Fruit fly (Drosophila melanogaster) whole organism, prepupa: ENCODE data around the gene Pax.
A peak's percentile ranks its signal among the peaks of the same experiment; 100 is the strongest.

Experiments
- Blimp-1 ChIP-seq: fragments of 200-800 bp; sonication (Bioruptor generic); optimal IDR thresholded peaks from 3 replicates; lab custom pipeline; 2017; ENCODE audit warnings: missing biosample characterization, missing genetic modification characterization, mild to moderate bottlenecking, moderate library complexity, missing genetic modification reagents
- CG10631 ChIP-seq: fragments of 200-800 bp; sonication (Bioruptor generic); optimal IDR thresholded peaks from 2 replicates; lab custom pipeline; 2016; ENCODE audit warnings: missing biosample characterization, missing genetic modification characterization
- CG10669 ChIP-seq: fragments of 200-800 bp; sonication (Bioruptor generic); optimal IDR thresholded peaks from 3 replicates; lab custom pipeline; 2018; ENCODE audit warnings: missing biosample characterization, mild to moderate bottlenecking, missing genetic modification characterization, moderate library complexity
- CG11294 ChIP-seq: fragments of 200-800 bp; sonication (Bioruptor generic); IDR thresholded peaks from 2 replicates; pipeline ENCODE4 v1.3.6; 2022; ENCODE audit warnings: missing biosample characterization, missing genetic modification characterization
- CG11902 ChIP-seq: fragments of 200-800 bp; sonication (Bioruptor generic); optimal IDR thresholded peaks from 3 replicates; lab custom pipeline; 2016; ENCODE audit warnings: missing biosample characterization, missing genetic modification characterization
- CG1621 ChIP-seq: fragments of 200-800 bp; sonication (Bioruptor generic); optimal IDR thresholded peaks from 3 replicates; lab custom pipeline; 2018; ENCODE audit warnings: missing biosample characterization, mild to moderate bottlenecking, missing genetic modification characterization
- CG16779 ChIP-seq: fragments of 200-800 bp; sonication (Bioruptor generic); optimal IDR thresholded peaks from 3 replicates; lab custom pipeline; 2017; ENCODE audit warnings: missing biosample characterization, mild to moderate bottlenecking, missing genetic modification characterization
- CG3032 ChIP-seq: fragments of 200-800 bp; optimal IDR thresholded peaks from 2 replicates; lab custom pipeline; 2019; ENCODE audit warnings: missing biosample characterization, mild to moderate bottlenecking, missing genetic modification characterization, moderate library complexity
- CG31627 ChIP-seq: fragments of 200-800 bp; sonication (Bioruptor generic); optimal IDR thresholded peaks from 3 replicates; lab custom pipeline; 2016; ENCODE audit warnings: missing biosample characterization, missing genetic modification characterization
- CG32006 ChIP-seq: fragments of 200-800 bp; sonication (Bioruptor generic); optimal IDR thresholded peaks from 3 replicates; lab custom pipeline; 2017; ENCODE audit warnings: missing biosample characterization, mild to moderate bottlenecking, missing genetic modification characterization
- CG34406 ChIP-seq: fragments of 200-800 bp; sonication (Bioruptor generic); optimal IDR thresholded peaks from 3 replicates; lab custom pipeline; 2016; ENCODE audit warnings: missing biosample characterization, missing genetic modification characterization
- CG3919 ChIP-seq: fragments of 200-800 bp; sonication (Bioruptor generic); optimal IDR thresholded peaks from 3 replicates; lab custom pipeline; 2016; ENCODE audit warnings: missing biosample characterization, missing genetic modification characterization
- CG4318 ChIP-seq: fragments of 200-800 bp; sonication (Bioruptor generic); optimal IDR thresholded peaks from 3 replicates; lab custom pipeline; 2017; ENCODE audit warnings: missing biosample characterization, mild to moderate bottlenecking, missing genetic modification characterization
- CG6163 ChIP-seq: fragments of 200-800 bp; sonication (Bioruptor generic); IDR thresholded peaks from 3 replicates; pipeline ENCODE4 v1.3.6; 2022; ENCODE audit warnings: missing biosample characterization, missing genetic modification characterization
- CG6276 ChIP-seq: fragments of 200-800 bp; sonication (Bioruptor generic); optimal IDR thresholded peaks from 2 replicates; lab custom pipeline; 2017; ENCODE audit warnings: missing biosample characterization, mild to moderate bottlenecking, missing genetic modification characterization
- CG6792 ChIP-seq: fragments of 200-800 bp; sonication (Bioruptor generic); optimal IDR thresholded peaks from 3 replicates; lab custom pipeline; 2016; ENCODE audit warnings: missing biosample characterization, missing genetic modification characterization
- CG6808 ChIP-seq: fragments of 200-800 bp; sonication (Bioruptor generic); optimal IDR thresholded peaks from 3 replicates; lab custom pipeline; 2017; ENCODE audit warnings: missing biosample characterization, missing genetic modification characterization, mild to moderate bottlenecking, moderate library complexity, missing genetic modification reagents
- CG6854 ChIP-seq: fragments of 200-800 bp; sonication (Bioruptor generic); optimal IDR thresholded peaks from 2 replicates; lab custom pipeline; 2017; ENCODE audit warnings: missing biosample characterization, mild to moderate bottlenecking, missing genetic modification characterization
- CG7368 ChIP-seq: fragments of 200-800 bp; sonication (Bioruptor generic); optimal IDR thresholded peaks from 3 replicates; lab custom pipeline; 2016; ENCODE audit warnings: missing biosample characterization, missing genetic modification characterization
- CG8319 ChIP-seq: fragments of 200-800 bp; sonication (Bioruptor generic); optimal IDR thresholded peaks from 3 replicates; lab custom pipeline; 2016; ENCODE audit warnings: missing biosample characterization, missing genetic modification characterization
- Eip75B ChIP-seq: fragments of 200-800 bp; sonication (Bioruptor generic); optimal IDR thresholded peaks from 3 replicates; lab custom pipeline; 2016; ENCODE audit warnings: missing biosample characterization, missing genetic modification characterization
- Eip78C ChIP-seq: fragments of 200-800 bp; sonication (Bioruptor generic); peaks from one replicate; lab custom pipeline; 2016; ENCODE audit warnings: missing biosample characterization, missing genetic modification characterization
- Eip93F ChIP-seq: fragments of 200-800 bp; sonication (Bioruptor generic); optimal IDR thresholded peaks from 2 replicates; lab custom pipeline; 2016; ENCODE audit warnings: missing biosample characterization, mild to moderate bottlenecking, missing genetic modification characterization
- Ets21C ChIP-seq: fragments of 200-800 bp; sonication (Bioruptor generic); optimal IDR thresholded peaks from 3 replicates; lab custom pipeline; 2016; ENCODE audit warnings: missing biosample characterization, missing genetic modification characterization
- Ets96B ChIP-seq: fragments of 200-800 bp; optimal IDR thresholded peaks from 2 replicates; lab custom pipeline; 2019; ENCODE audit warnings: missing biosample characterization, mild to moderate bottlenecking, missing genetic modification characterization, moderate library complexity
- Gug ChIP-seq: fragments of 200-800 bp; sonication (Bioruptor generic); IDR thresholded peaks from 2 replicates; pipeline ENCODE4 v1.3.6; 2022; ENCODE audit warnings: missing biosample characterization, missing genetic modification characterization
- Hr38 ChIP-seq: sonication (Bioruptor generic); optimal IDR thresholded peaks from 2 replicates; lab custom pipeline; 2016; ENCODE audit warnings: missing biosample characterization, missing genetic modification characterization
- Hr4 ChIP-seq: fragments of 200-800 bp; sonication (Bioruptor generic); optimal IDR thresholded peaks from 3 replicates; lab custom pipeline; 2016; ENCODE audit warnings: missing biosample characterization, missing genetic modification characterization
- Lpt ChIP-seq: fragments of 200-800 bp; sonication (Bioruptor generic); optimal IDR thresholded peaks from 3 replicates; lab custom pipeline; 2016; ENCODE audit warnings: missing biosample characterization, missing genetic modification characterization
- OdsH ChIP-seq: fragments of 200-800 bp; sonication (Bioruptor generic); optimal IDR thresholded peaks from 3 replicates; lab custom pipeline; 2016; ENCODE audit warnings: missing biosample characterization, missing genetic modification characterization
- Smox ChIP-seq: fragments of 200-800 bp; sonication (Bioruptor generic); optimal IDR thresholded peaks from 3 replicates; lab custom pipeline; 2016; ENCODE audit warnings: missing biosample characterization, missing genetic modification characterization
- Sox102F ChIP-seq: fragments of 200-800 bp; sonication (Bioruptor generic); optimal IDR thresholded peaks from 2 replicates; lab custom pipeline; 2016; ENCODE audit warnings: missing biosample characterization, mild to moderate bottlenecking, missing genetic modification characterization
- Sox14 ChIP-seq: fragments of 200-800 bp; sonication (Bioruptor generic); optimal IDR thresholded peaks from 3 replicates; lab custom pipeline; 2016; ENCODE audit warnings: missing biosample characterization, missing genetic modification characterization
- Sox15 ChIP-seq: fragments of 200-800 bp; sonication (Bioruptor generic); optimal IDR thresholded peaks from 3 replicates; lab custom pipeline; 2016; ENCODE audit warnings: missing biosample characterization, missing genetic modification characterization
- achi ChIP-seq: fragments of 200-800 bp; sonication (Bioruptor generic); optimal IDR thresholded peaks from 3 replicates; lab custom pipeline; 2016; ENCODE audit warnings: missing biosample characterization, missing genetic modification characterization
- acj6 ChIP-seq: fragments of 200-800 bp; sonication (Bioruptor generic); optimal IDR thresholded peaks from 3 replicates; lab custom pipeline; 2016; ENCODE audit warnings: missing biosample characterization, missing genetic modification characterization
- dac ChIP-seq: fragments of 200-800 bp; sonication (Bioruptor generic); optimal IDR thresholded peaks from 2 replicates; lab custom pipeline; 2017; ENCODE audit warnings: missing biosample characterization, mild to moderate bottlenecking, missing genetic modification characterization
- eg ChIP-seq: fragments of 200-800 bp; sonication (Bioruptor generic); IDR thresholded peaks from 3 replicates; pipeline ENCODE4 v1.3.6; 2022; ENCODE audit warnings: missing biosample characterization, missing genetic modification characterization
- fd85E ChIP-seq: fragments of 200-800 bp; sonication (Bioruptor generic); optimal IDR thresholded peaks from 3 replicates; lab custom pipeline; 2016; ENCODE audit warnings: missing biosample characterization, missing genetic modification characterization
- fkh ChIP-seq: fragments of 200-800 bp; sonication (Bioruptor generic); optimal IDR thresholded peaks from 3 replicates; lab custom pipeline; 2017; ENCODE audit warnings: missing biosample characterization, mild to moderate bottlenecking, missing genetic modification characterization, moderate library complexity
- net ChIP-seq: fragments of 200-800 bp; sonication (Bioruptor generic); optimal IDR thresholded peaks from 3 replicates; lab custom pipeline; 2016; ENCODE audit warnings: missing biosample characterization, missing genetic modification characterization
- pdm3 ChIP-seq: fragments of 200-800 bp; sonication (Bioruptor generic); optimal IDR thresholded peaks from 3 replicates; lab custom pipeline; 2016; ENCODE audit warnings: missing biosample characterization, missing genetic modification characterization
- spab ChIP-seq: fragments of 200-800 bp; sonication (Bioruptor generic); optimal IDR thresholded peaks from 2 replicates; lab custom pipeline; 2017; ENCODE audit warnings: missing biosample characterization, mild to moderate bottlenecking, missing genetic modification characterization, missing genetic modification reagents
- ss ChIP-seq, 2 experiments: fragments of 200-800 bp; sonication (Bioruptor generic); optimal IDR thresholded peaks; 2 replicates in 1 of 2; 3 replicates in 1 of 2; lab custom pipeline; 2017 to 2018; ENCODE audit warnings: mild to moderate bottlenecking in 2 of 2, missing biosample characterization in 2 of 2, missing genetic modification characterization in 2 of 2, moderate library complexity in 1 of 2
- topi ChIP-seq: fragments of 200-800 bp; sonication (Bioruptor generic); optimal IDR thresholded peaks from 3 replicates; lab custom pipeline; 2016; ENCODE audit warnings: missing biosample characterization, missing genetic modification characterization
- vri ChIP-seq: fragments of 200-800 bp; sonication (Bioruptor generic); optimal IDR thresholded peaks from 3 replicates; lab custom pipeline; 2016; ENCODE audit warnings: missing biosample characterization, mild to moderate bottlenecking, missing genetic modification characterization

The Pax gene

dm6 chr2L:19439598-19440230, 13.3 kb upstream of the Pax start (continued):
- peak; percentile 16 for TF ChIP-seq Sox102F (GFP tag; lab: Kevin White, UChicago)
- TF ChIP-seq Eip75B, result peak; percentile 23
- peak; percentile 74 for TF ChIP-seq CG34406 (GFP tag; lab: Kevin White, UChicago)
- TF ChIP-seq pdm3, result peak; percentile 61
- peak; percentile 54; the same call in 2 of the 3 replicates for TF ChIP-seq eg (GFP tag; lab: Robert Waterston, UW)
- TF ChIP-seq Sox15, result peak; percentile 59
- TF ChIP-seq CG6792, result peak; percentile 3
- peak; percentile 69 for TF ChIP-seq Blimp-1
- peak; percentile 71 for TF ChIP-seq CG6163
- TF ChIP-seq CG8319 (GFP tag; lab: Kevin White, UChicago), result peak; percentile 7
- TF ChIP-seq fkh (GFP tag; lab: Kevin White, UChicago), result no peak
- peak; percentile 12 for TF ChIP-seq fd85E (GFP tag; lab: Kevin White, UChicago)
- TF ChIP-seq Smox (GFP tag; lab: Kevin White, UChicago), result peak; percentile 48
- TF ChIP-seq CG11902 (GFP tag; lab: Kevin White, UChicago), result peak; percentile 22
- TF ChIP-seq, all 60 proteins: peak for 45

- TF ChIP-seq ss (GFP tag; optimal IDR thresholded peaks at IDR 0.05; lab: Kevin White, UChicago), result peak; percentile 7 to 37
- TF ChIP-seq CG10631, result no peak
- no peak for TF ChIP-seq CG8319 (GFP tag; lab: Kevin White, UChicago)
- no peak for TF ChIP-seq vri (GFP tag; lab: Kevin White, UChicago)
- TF ChIP-seq Gug (GFP tag; lab: Robert Waterston, UW), result no peak
- TF ChIP-seq Blimp-1, result peak; percentile 50
- TF ChIP-seq CG7368 (GFP tag; lab: Kevin White, UChicago), result no peak
- no peak for TF ChIP-seq CG6276 (GFP tag; lab: Kevin White, UChicago)
- no peak for TF ChIP-seq Eip93F
- no peak for TF ChIP-seq Hr38
- TF ChIP-seq CG6808 (GFP tag; lab: Kevin White, UChicago), result peak; percentile 99
- no peak for TF ChIP-seq CG11902 (GFP tag; lab: Kevin White, UChicago)
- no peak for TF ChIP-seq spab (GFP tag; lab: Kevin White, UChicago)
- no peak for TF ChIP-seq fd85E (GFP tag; lab: Kevin White, UChicago)
- TF ChIP-seq Eip78C, result peak; percentile 76
- TF ChIP-seq CG32006 (GFP tag; lab: Kevin White, UChicago), result peak; percentile 10
- no peak for TF ChIP-seq OdsH (GFP tag; lab: Kevin White, UChicago)
- no peak for TF ChIP-seq CG10669
- TF ChIP-seq CG6163, result peak; percentile 36; the same call in 1 of the 3 replicates
- TF ChIP-seq CG6792, result no peak
- no peak for TF ChIP-seq topi (GFP tag; lab: Kevin White, UChicago)
- TF ChIP-seq CG34406 (GFP tag; lab: Kevin White, UChicago), result no peak
- no peak for TF ChIP-seq CG16779
- TF ChIP-seq Ets96B (tag; lab: Kevin White, UChicago), result peak; percentile 43
- TF ChIP-seq CG6854, result peak; percentile 33
- no peak for TF ChIP-seq CG31627 (GFP tag; lab: Kevin White, UChicago)
- TF ChIP-seq Hr4 (GFP tag; lab: Kevin White, UChicago), result peak; percentile 18
- peak; percentile 18 for TF ChIP-seq Lpt
- TF ChIP-seq fkh (GFP tag; lab: Kevin White, UChicago), result no peak
- TF ChIP-seq CG3919, result no peak
- TF ChIP-seq CG3032, result no peak
- TF ChIP-seq CG11294 (GFP tag; lab: Robert Waterston, UW), result no peak
- no peak for TF ChIP-seq acj6 (GFP tag; lab: Kevin White, UChicago)
- no peak for TF ChIP-seq CG1621 (tag; lab: Kevin White, UChicago)
- no peak for TF ChIP-seq net (GFP tag; lab: Kevin White, UChicago)
- no peak for TF ChIP-seq Sox14 (GFP tag; lab: Kevin White, UChicago)
- TF ChIP-seq dac (GFP tag; lab: Kevin White, UChicago), result no peak
- peak; percentile 39; the same call in 1 of the 3 replicates for TF ChIP-seq eg (GFP tag; lab: Robert Waterston, UW)
- no peak for TF ChIP-seq Ets21C (GFP tag; lab: Kevin White, UChicago)
- TF ChIP-seq achi (GFP tag; lab: Kevin White, UChicago), result peak; percentile 23
- no peak for TF ChIP-seq CG4318 (GFP tag; lab: Kevin White, UChicago)
Observed at dm6 chr2L:19438685-19439597, 12.5 kb upstream of the Pax start.
